Fruit fly (Drosophila melanogaster): ENCODE data around the gene mfrn.

mfrn gene

dm6 chr3R:27922673-27923175, 25.1 kb downstream of the mfrn start, which contains the start of gene RpL4 (continued):
- TF ChIP-seq pan (optimal IDR thresholded peaks at IDR 0.05) (no peak), pan (GFP tag; optimal IDR thresholded peaks at IDR 0.05 in 1 of 2, IDR thresholded peaks at IDR 0.05 in 1 of 2) (peak in 1 of 2 experiments; percentile 79), CG42726 (GFP tag; IDR thresholded peaks at IDR 0.05; ENCODE audit: partially characterized antibody) (no peak), Ada2b (GFP tag; IDR thresholded peaks at IDR 0.05) (peak; percentile 56; the same call in 1 of the 2 replicates), CG8478 (optimal IDR thresholded peaks at IDR 0.05) (peak; percentile 41), grau (tag; optimal IDR thresholded peaks at IDR 0.05) (peak; percentile 64), HmgZ (tag; optimal IDR thresholded peaks at IDR 0.05) (peak; percentile 65), Sox100B (GFP tag; optimal IDR thresholded peaks at IDR 0.05) (peak; percentile 87), salm (tag; optimal IDR thresholded peaks at IDR 0.05) (peak; percentile 76), bowl (GFP tag; IDR thresholded peaks at IDR 0.05) (peak; percentile 25; the same call in 1 of the 2 replicates), CG34376 (GFP tag; optimal IDR thresholded peaks at IDR 0.05) (peak; percentile 93), gsb-n (tag; optimal IDR thresholded peaks at IDR 0.05) (peak; percentile 69), mam (GFP tag; optimal IDR thresholded peaks at IDR 0.05) (peak; percentile 65), CG10147 (GFP tag; optimal IDR thresholded peaks at IDR 0.05) (peak; percentile 49), wek (GFP tag; optimal IDR thresholded peaks at IDR 0.05) (peak; percentile 87), CG14710 (tag; optimal IDR thresholded peaks at IDR 0.05) (peak; percentile 76), unpg (GFP tag; optimal IDR thresholded peaks at IDR 0.05) (peak; percentile 82), amos (GFP tag; IDR thresholded peaks at IDR 0.05; ENCODE audit: partially characterized antibody) (no peak), CG9817 (tag; optimal IDR thresholded peaks at IDR 0.05) (peak; percentile 72), CG10431 (GFP tag; optimal IDR thresholded peaks at IDR 0.05) (peak; percentile 93), wdn (GFP tag; IDR thresholded peaks at IDR 0.05) (peak; percentile 41; the same call in 1 of the 2 replicates), Oli (tag; optimal IDR thresholded peaks at IDR 0.05) (peak; percentile 70), CG11085 (GFP tag; IDR thresholded peaks at IDR 0.05) (peak; percentile 68; the same call in 1 of the 2 replicates), CG1602 (GFP tag; optimal IDR thresholded peaks at IDR 0.05) (peak; percentile 39), tin (GFP tag; optimal IDR thresholded peaks at IDR 0.05) (peak; percentile 67), CG11504 (tag; optimal IDR thresholded peaks at IDR 0.05) (peak; percentile 71), Meics (GFP tag; optimal IDR thresholded peaks at IDR 0.05) (peak; percentile 93), Atf-2 (GFP tag; optimal IDR thresholded peaks at IDR 0.05) (peak; percentile 48), CG8359 (GFP tag; optimal IDR thresholded peaks at IDR 0.05; ENCODE audit: borderline replicate concordance) (peak; percentile 60), CG17361 (GFP tag; IDR thresholded peaks at IDR 0.05) (peak; percentile 83), Neu2 (GFP tag; optimal IDR thresholded peaks at IDR 0.05; ENCODE audit: borderline replicate concordance) (no peak), CG11398 (GFP tag; optimal IDR thresholded peaks at IDR 0.05) (peak; percentile 81), trh (GFP tag; optimal IDR thresholded peaks at IDR 0.05) (peak; percentile 84), pho (GFP tag; optimal IDR thresholded peaks at IDR 0.05) (peak; percentile 77), fu2 (GFP tag; optimal IDR thresholded peaks at IDR 0.05) (peak; percentile 41), CG10565 (GFP tag; optimal IDR thresholded peaks at IDR 0.05) (no peak), CG10321 (GFP tag; IDR thresholded peaks at IDR 0.05) (peak; percentile 51; the same call in 1 of the 2 replicates), Pdp1 (GFP tag; optimal IDR thresholded peaks at IDR 0.05) (peak; percentile 61 to 62), CG16813 (GFP tag; IDR thresholded peaks at IDR 0.05; ENCODE audit: partially characterized antibody) (no peak), Lhr (GFP tag; optimal IDR thresholded peaks at IDR 0.05) (peak; percentile 89), CG15011 (GFP tag; optimal IDR thresholded peaks at IDR 0.05) (no peak), Max (GFP tag; optimal IDR thresholded peaks at IDR 0.05) (peak; percentile 75), crol (GFP tag; IDR thresholded peaks at IDR 0.05) (peak; percentile 38; the same call in 1 of the 2 replicates), CG15479 (GFP tag; optimal IDR thresholded peaks at IDR 0.05) (peak; percentile 35), Spps (tag; optimal IDR thresholded peaks at IDR 0.05) (no peak), CG4424 (GFP tag; optimal IDR thresholded peaks at IDR 0.05) (peak; percentile 78), Mad (GFP tag; optimal IDR thresholded peaks at IDR 0.05) (peak; percentile 79), Deaf1 (tag; optimal IDR thresholded peaks at IDR 0.05) (peak; percentile 17), CG13123 (GFP tag; optimal IDR thresholded peaks at IDR 0.05) (peak; percentile 65), zen2 (GFP tag; IDR thresholded peaks at IDR 0.05; ENCODE audit: partially characterized antibody) (no peak)

Measured in whole organism, embryonic.